Worm (Caenorhabditis elegans) whole organism, L1 larva: ENCODE data around the gene pqn-29.
A peak's percentile ranks its signal among the peaks of the same experiment; 100 is the strongest.

Source experiments
- C16A3.4 ChIP-seq: fragments of 150-350 bp; optimal IDR thresholded peaks from 2 replicates; lab custom pipeline; 2014; ENCODE audit warnings: missing biosample characterization, missing genetic modification characterization
- Y116A8C.19 ChIP-seq: sonication (generic microtip); optimal IDR thresholded peaks from 2 replicates; lab custom pipeline; 2016; ENCODE audit warnings: missing compliant biosample characterization, missing genetic modification characterization, borderline replicate concordance
- aha-1 ChIP-seq: fragments of 150-350 bp; optimal IDR thresholded peaks from 2 replicates; lab custom pipeline; 2014; ENCODE audit warnings: missing biosample characterization, missing genetic modification characterization
- alr-1 ChIP-seq: fragments of 200-800 bp; sonication (Bioruptor generic); optimal IDR thresholded peaks from 2 replicates; lab custom pipeline; 2018; ENCODE audit warnings: borderline replicate concordance, mild to moderate bottlenecking, missing genetic modification characterization, missing compliant biosample characterization
- ama-1 ChIP-seq: fragments of 150-350 bp; optimal IDR thresholded peaks from 2 replicates; lab custom pipeline; 2014
- blmp-1 ChIP-seq: fragments of 150-350 bp; optimal IDR thresholded peaks from 2 replicates; lab custom pipeline; 2014; ENCODE audit warnings: missing biosample characterization, missing genetic modification characterization
- ces-1 ChIP-seq: fragments of 150-350 bp; optimal IDR thresholded peaks from 2 replicates; lab custom pipeline; 2014; ENCODE audit warnings: missing biosample characterization, missing genetic modification reagents, missing genetic modification characterization
- dpl-1 ChIP-seq, 3 experiments: fragments of 150-350 bp in 2 of 3; sonication (generic microtip) in 1 of 3; optimal IDR thresholded peaks; 2 replicates each; lab custom pipeline; 2014 to 2017; ENCODE audit warnings: missing biosample characterization in 3 of 3, missing genetic modification characterization in 3 of 3, missing genetic modification reagents in 3 of 3
- efl-1 ChIP-seq, 4 experiments: fragments of 150-350 bp; optimal IDR thresholded peaks in 3 of 4; peaks in 1 of 4; 1 replicate in 1 of 4; 2 replicates in 3 of 4; lab custom pipeline; 2014; ENCODE audit warnings: missing biosample characterization in 2 of 4, missing genetic modification characterization in 2 of 4, missing genetic modification reagents in 2 of 4
- egl-13 ChIP-seq: sonication (generic microtip); optimal IDR thresholded peaks from 2 replicates; lab custom pipeline; 2016; ENCODE audit warnings: missing genotype, missing genetic modification reagents, missing genetic modification characterization, missing compliant biosample characterization
- elt-2 ChIP-seq: sonication (generic microtip); optimal IDR thresholded peaks from 2 replicates; lab custom pipeline; 2016; ENCODE audit warnings: missing genetic modification characterization, mild to moderate bottlenecking, inconsistent platforms, missing compliant biosample characterization, missing genetic modification reagents
- elt-3 ChIP-seq, 6 experiments: fragments of 150-350 bp in 1 of 6; sonication (generic microtip); optimal IDR thresholded peaks; 2 replicates each; lab custom pipeline; 2017 to 2018; ENCODE audit warnings: missing biosample characterization in 6 of 6, missing genetic modification characterization in 6 of 6, inconsistent platforms in 1 of 6
- ets-5 ChIP-seq: fragments of 200-800 bp; sonication (Bioruptor generic); IDR thresholded peaks from 2 replicates; pipeline ENCODE4 v1.3.6; 2022; ENCODE audit warnings: missing genetic modification characterization, missing compliant biosample characterization
- fkh-10 ChIP-seq: sonication (generic microtip); optimal IDR thresholded peaks from 2 replicates; lab custom pipeline; 2017; ENCODE audit warnings: missing biosample characterization, missing genetic modification reagents, missing genetic modification characterization
- fkh-4 ChIP-seq: sonication (generic microtip); optimal IDR thresholded peaks from 2 replicates; lab custom pipeline; 2016; ENCODE audit warnings: missing compliant biosample characterization, missing genetic modification characterization, borderline replicate concordance
- fkh-8 ChIP-seq: sonication (generic microtip); optimal IDR thresholded peaks from 2 replicates; lab custom pipeline; 2016; ENCODE audit warnings: mild to moderate bottlenecking, missing genetic modification characterization, missing compliant biosample characterization
- irx-1 ChIP-seq: sonication (generic microtip); optimal IDR thresholded peaks from 2 replicates; lab custom pipeline; 2016; ENCODE audit warnings: missing genetic modification characterization, missing compliant biosample characterization
- isw-1 ChIP-seq: fragments of 200-800 bp; sonication (Bioruptor generic); IDR thresholded peaks from 2 replicates; pipeline ENCODE4 v1.3.6; 2022; ENCODE audit warnings: missing genetic modification characterization, missing compliant biosample characterization
- jun-1 ChIP-seq: fragments of 150-350 bp; optimal IDR thresholded peaks from 2 replicates; lab custom pipeline; 2014; ENCODE audit warnings: missing biosample characterization, missing genetic modification reagents, missing genetic modification characterization
- lin-13 ChIP-seq: fragments of 150-350 bp; optimal IDR thresholded peaks from 2 replicates; lab custom pipeline; 2014; ENCODE audit warnings: missing biosample characterization, missing genetic modification reagents, missing genetic modification characterization
- lin-15B ChIP-seq: fragments of 150-350 bp; sonication (generic microtip); optimal IDR thresholded peaks from 3 replicates; lab custom pipeline; 2014; ENCODE audit warnings: missing biosample characterization, missing genetic modification characterization
- lin-35 ChIP-seq, 2 experiments: fragments of 150-350 bp; optimal IDR thresholded peaks; 2 replicates each; lab custom pipeline; 2014; ENCODE audit warnings: missing biosample characterization in 2 of 2, missing genetic modification characterization in 2 of 2, missing genetic modification reagents in 2 of 2
- lin-39 ChIP-seq: fragments of 150-350 bp; optimal IDR thresholded peaks from 2 replicates; lab custom pipeline; 2014; ENCODE audit warnings: missing biosample characterization, missing genetic modification reagents, missing genetic modification characterization
- lsy-2 ChIP-seq, 2 experiments: fragments of 150-350 bp; optimal IDR thresholded peaks; 2 replicates each; lab custom pipeline; 2014; ENCODE audit warnings: missing biosample characterization in 2 of 2, missing genetic modification characterization in 2 of 2
- mdl-1 ChIP-seq, 2 experiments: fragments of 150-350 bp; optimal IDR thresholded peaks; 2 replicates each; lab custom pipeline; 2014 to 2017; ENCODE audit warnings: missing biosample characterization in 2 of 2, missing genetic modification characterization in 2 of 2, inconsistent platforms in 1 of 2
- nhr-11 ChIP-seq: fragments of 150-350 bp; optimal IDR thresholded peaks from 2 replicates; lab custom pipeline; 2014; ENCODE audit warnings: missing biosample characterization, missing genetic modification characterization
- nhr-19 ChIP-seq: fragments of 200-800 bp; sonication (Bioruptor generic); conservative IDR thresholded peaks from 2 replicates; pipeline ENCODE4 v1.3.6; 2022; ENCODE audit warnings: missing genetic modification characterization, missing compliant biosample characterization
- nhr-20 ChIP-seq: sonication (generic microtip); optimal IDR thresholded peaks from 2 replicates; lab custom pipeline; 2016; ENCODE audit warnings: mild to moderate bottlenecking, missing genetic modification characterization, missing compliant biosample characterization
- nhr-237 ChIP-seq: fragments of 150-350 bp; optimal IDR thresholded peaks from 2 replicates; lab custom pipeline; 2014; ENCODE audit warnings: missing biosample characterization, missing genetic modification characterization
- nhr-77 ChIP-seq: fragments of 150-350 bp; optimal IDR thresholded peaks from 2 replicates; lab custom pipeline; 2014; ENCODE audit warnings: missing biosample characterization, missing genetic modification characterization
- nhr-84 ChIP-seq: sonication (generic microtip); optimal IDR thresholded peaks from 2 replicates; lab custom pipeline; 2017; ENCODE audit warnings: missing biosample characterization, missing genetic modification characterization
- nhr-85 ChIP-seq: sonication (generic microtip); peaks from one replicate; lab custom pipeline; 2016; ENCODE audit warnings: missing genetic modification characterization, inconsistent platforms, missing compliant biosample characterization
- nhr-90 ChIP-seq: sonication (generic microtip); optimal IDR thresholded peaks from 2 replicates; lab custom pipeline; 2016; ENCODE audit warnings: mild to moderate bottlenecking, missing genetic modification characterization, missing compliant biosample characterization; ENCODE audit not compliant: poor library complexity
- pag-3 ChIP-seq: sonication (generic microtip); optimal IDR thresholded peaks from 2 replicates; lab custom pipeline; 2017; ENCODE audit warnings: missing genetic modification characterization, mild to moderate bottlenecking, missing compliant biosample characterization, antibody characterized with exemption, borderline replicate concordance; ENCODE audit not compliant: insufficient read depth
- pqm-1 ChIP-seq: sonication (generic microtip); optimal IDR thresholded peaks from 3 replicates; lab custom pipeline; 2017; ENCODE audit warnings: missing biosample characterization, missing genetic modification characterization
- rnt-1 ChIP-seq: sonication (generic microtip); optimal IDR thresholded peaks from 2 replicates; lab custom pipeline; 2016; ENCODE audit warnings: mild to moderate bottlenecking, missing genetic modification characterization, moderate library complexity, missing compliant biosample characterization
- skn-1 ChIP-seq: fragments of 150-350 bp; optimal IDR thresholded peaks from 2 replicates; lab custom pipeline; 2014; ENCODE audit warnings: missing biosample characterization, missing genetic modification characterization
- snpc-4 ChIP-seq: fragments of 150-350 bp; optimal IDR thresholded peaks from 2 replicates; lab custom pipeline; 2014; ENCODE audit warnings: missing biosample characterization, missing genetic modification characterization
- sox-4 ChIP-seq: sonication (generic microtip); optimal IDR thresholded peaks from 2 replicates; lab custom pipeline; 2016; ENCODE audit warnings: missing genetic modification characterization, missing compliant biosample characterization
- sptf-1 ChIP-seq: fragments of 150-350 bp; optimal IDR thresholded peaks from 2 replicates; lab custom pipeline; 2014; ENCODE audit warnings: missing biosample characterization, missing genetic modification characterization
- tbx-2 ChIP-seq: sonication (generic microtip); optimal IDR thresholded peaks from 2 replicates; lab custom pipeline; 2016; ENCODE audit warnings: missing genetic modification characterization, missing compliant biosample characterization
- unc-62 ChIP-seq: fragments of 150-350 bp; optimal IDR thresholded peaks from 2 replicates; lab custom pipeline; 2014; ENCODE audit warnings: missing biosample characterization, missing genetic modification reagents, missing genetic modification characterization
- unc-86 ChIP-seq: sonication (generic microtip); optimal IDR thresholded peaks from 2 replicates; lab custom pipeline; 2016; ENCODE audit warnings: missing genetic modification characterization, missing compliant biosample characterization
- vab-15 ChIP-seq: sonication (generic microtip); optimal IDR thresholded peaks from 2 replicates; lab custom pipeline; 2017; ENCODE audit warnings: missing genotype, mild to moderate bottlenecking, missing genetic modification characterization, missing compliant biosample characterization
- zag-1 ChIP-seq: fragments of 150-350 bp; optimal IDR thresholded peaks from 2 replicates; lab custom pipeline; 2014; ENCODE audit warnings: missing biosample characterization, missing genetic modification characterization
- zip-4 ChIP-seq: fragments of 200-800 bp; sonication (Bioruptor generic); optimal IDR thresholded peaks from 2 replicates; lab custom pipeline; 2018; ENCODE audit warnings: mild to moderate bottlenecking, missing genetic modification characterization, moderate library complexity, missing compliant biosample characterization

Gene pqn-29

DNA sequence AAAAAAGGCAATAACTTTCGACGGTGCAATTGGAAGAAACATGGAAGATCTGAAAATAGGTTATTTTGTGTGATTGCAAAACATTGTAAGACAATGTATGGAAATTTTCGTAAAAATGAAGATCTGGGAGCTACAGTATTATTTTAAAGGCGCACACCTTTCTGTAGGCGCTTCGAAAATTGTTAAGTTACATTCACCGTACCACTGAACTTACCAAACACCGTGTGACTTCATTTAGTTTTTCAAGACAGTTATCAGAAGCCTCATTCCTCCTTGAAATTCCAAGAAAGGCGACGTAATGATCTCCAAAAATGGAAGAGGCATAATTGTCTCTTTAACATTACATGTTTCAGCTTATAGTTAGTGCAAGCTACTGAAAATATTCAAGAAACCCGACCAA lies 7.8 kb upstream of the pqn-29 start:
- no peak for TF ChIP-seq sptf-1 (tag; lab: Kevin White, UChicago)
- TF ChIP-seq nhr-237, result no peak
- peak; percentile 47 for TF ChIP-seq nhr-85 (tag; lab: Kevin White, UChicago)
- peak; percentile 0 for TF ChIP-seq elt-2

DNA sequence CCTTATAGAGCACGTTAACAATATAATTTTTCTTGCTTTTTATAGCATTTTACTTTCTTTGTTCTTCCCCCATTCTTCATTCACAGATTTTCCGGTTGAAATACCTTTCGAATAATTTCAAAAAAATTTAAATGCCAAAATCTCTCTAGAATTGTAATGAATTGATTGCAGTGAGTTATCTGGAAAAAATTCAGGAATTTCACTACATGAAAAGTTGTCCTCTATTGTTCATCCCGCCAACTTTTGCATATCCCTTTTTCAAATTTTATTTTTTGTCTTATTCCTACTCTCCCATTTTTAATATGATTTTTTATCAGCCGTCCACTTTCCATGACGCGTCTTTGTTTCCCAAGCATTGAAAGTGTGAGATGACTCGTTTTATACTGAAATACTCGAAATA lies 7.2 kb upstream of the pqn-29 start:
- no peak for TF ChIP-seq nhr-19 (GFP tag; lab: Robert Waterston, UW)
- no peak for TF ChIP-seq alr-1 (tag; lab: Kevin White, UChicago)
- TF ChIP-seq fkh-4 (tag; lab: Kevin White, UChicago), result no peak
- no peak for TF ChIP-seq fkh-10 (GFP tag; lab: Kevin White, UChicago)
- TF ChIP-seq pqm-1 (tag; lab: Kevin White, UChicago), result no peak
- no peak for TF ChIP-seq lin-39
- TF ChIP-seq C16A3.4, result no peak
- TF ChIP-seq lin-13, result no peak
- TF ChIP-seq sox-4, result no peak
- TF ChIP-seq tbx-2 (tag; lab: Kevin White, UChicago), result no peak
- TF ChIP-seq nhr-237, result no peak
- TF ChIP-seq dpl-1 (GFP tag; optimal IDR thresholded peaks at IDR 0.05; lab: Kevin White, UChicago), result no peak
- no peak for TF ChIP-seq jun-1 (tag; lab: Kevin White, UChicago)
- no peak for TF ChIP-seq blmp-1 (tag; lab: Kevin White, UChicago)
- no peak for TF ChIP-seq ets-5
- no peak for TF ChIP-seq skn-1 (tag; lab: Kevin White, UChicago)
- no peak for TF ChIP-seq nhr-77 (tag; lab: Kevin White, UChicago)
- TF ChIP-seq nhr-11 (tag; lab: Kevin White, UChicago), result no peak
- TF ChIP-seq snpc-4, result no peak

ce11 chrIII:4649811-4650544 lies 3.8 kb upstream of the pqn-29 start, which contains the start of gene ppm-2:
ppm-2 (plus strand) TSS chrIII:4650494.
- TF ChIP-seq blmp-1 (tag; lab: Kevin White, UChicago), result peak; percentile 69
- TF ChIP-seq mdl-1 (tag; optimal IDR thresholded peaks at IDR 0.05; lab: Kevin White, UChicago), result no peak
- no peak for TF ChIP-seq efl-1 (optimal IDR thresholded peaks at IDR 0.05; lab: Kevin White, UChicago)
- peak in 1 of 2 experiments; percentile 37 for TF ChIP-seq efl-1 (GFP tag; optimal IDR thresholded peaks at IDR 0.05 in 1 of 2; lab: Kevin White, UChicago)
- no peak for TF ChIP-seq nhr-90
- TF ChIP-seq ama-1 (lab: Kevin White, UChicago), result peak; percentile 48
- peak; percentile 39; the same call in 1 of the 2 replicates for TF ChIP-seq nhr-19 (GFP tag; lab: Robert Waterston, UW)
- peak in 2 of 6 experiments; percentile 13 to 61 for TF ChIP-seq elt-3 (tag; optimal IDR thresholded peaks at IDR 0.05; lab: Kevin White, UChicago)
- TF ChIP-seq lin-35 (GFP tag; optimal IDR thresholded peaks at IDR 0.05; lab: Kevin White, UChicago), result peak in 1 of 2 experiments; percentile 27
- TF ChIP-seq nhr-20 (tag; lab: Kevin White, UChicago), result peak; percentile 15
- peak; percentile 44 for TF ChIP-seq elt-2
- TF ChIP-seq ces-1 (GFP tag; lab: Kevin White, UChicago), result no peak
- no peak for TF ChIP-seq vab-15 (tag; lab: Kevin White, UChicago)
- TF ChIP-seq egl-13, result no peak

DNA sequence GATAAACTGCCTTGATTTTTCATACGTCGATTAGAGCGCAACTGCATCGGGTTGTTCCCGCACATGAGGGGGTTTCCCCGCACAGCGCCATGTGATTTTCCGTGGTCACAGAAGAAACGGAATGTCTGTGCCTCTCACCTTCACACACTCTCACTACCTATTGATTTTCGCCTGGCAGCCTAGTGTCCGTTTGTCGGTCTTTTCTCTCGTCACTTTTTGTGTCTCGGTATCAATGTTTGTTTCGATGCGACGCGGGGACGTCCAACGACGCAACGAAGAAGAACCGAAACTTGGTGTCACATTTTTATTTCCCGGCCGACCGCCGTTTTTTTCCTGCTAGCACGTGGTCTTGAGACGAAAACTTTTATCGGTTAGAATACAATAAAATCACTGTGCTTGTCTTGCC lies 3.2 kb upstream of the pqn-29 start:
- TF ChIP-seq fkh-8 (tag; lab: Kevin White, UChicago) (peak; percentile 93), sox-4 (no peak), unc-62 (GFP tag; lab: Kevin White, UChicago) (no peak), nhr-19 (GFP tag; lab: Robert Waterston, UW) (peak; percentile 92), nhr-84 (tag; lab: Kevin White, UChicago) (no peak), zip-4 (GFP tag; lab: Kevin White, UChicago) (peak; percentile 65), isw-1 (GFP tag; lab: Robert Waterston, UW) (peak; percentile 81), vab-15 (tag; lab: Kevin White, UChicago) (peak; percentile 58), irx-1 (tag; lab: Kevin White, UChicago) (peak; percentile 87), nhr-85 (tag; lab: Kevin White, UChicago) (peak; percentile 99), snpc-4 (peak; percentile 76), rnt-1 (tag; lab: Kevin White, UChicago) (peak; percentile 90), lsy-2 (tag; optimal IDR thresholded peaks at IDR 0.05; lab: Kevin White, UChicago) (peak; percentile 83 to 95), lin-15B (tag; lab: Kevin White, UChicago) (peak; percentile 60), zag-1 (tag; lab: Kevin White, UChicago) (no peak), blmp-1 (tag; lab: Kevin White, UChicago) (peak; percentile 84), aha-1 (tag; lab: Kevin White, UChicago) (peak; percentile 55), egl-13 (peak; percentile 82), unc-86 (tag; lab: Kevin White, UChicago) (peak; percentile 89), Y116A8C.19 (tag; lab: Kevin White, UChicago) (no peak), pag-3 (tag; lab: Kevin White, UChicago) (peak; percentile 12)
